Worm (Caenorhabditis elegans): Measurements from ENCODE around the gene ced-5.

Gene ced-5

DNA sequence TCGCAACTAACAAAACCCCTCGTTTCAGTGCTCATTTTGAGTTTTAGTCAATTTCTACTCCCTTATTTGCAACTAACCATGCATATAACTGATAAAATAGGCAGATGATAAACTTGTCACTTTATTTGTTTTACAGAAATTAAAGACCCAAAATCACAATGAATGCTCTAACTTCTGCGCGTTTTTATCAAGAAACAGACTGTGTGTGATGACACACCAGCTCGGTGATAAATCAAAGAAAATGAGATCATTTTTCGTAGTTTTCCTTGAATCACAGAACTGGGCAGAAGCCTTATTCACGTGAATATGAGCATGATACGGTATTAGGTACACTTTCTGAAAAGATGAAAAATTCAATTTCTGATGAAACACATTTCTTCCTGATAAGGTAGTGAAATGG, 20.8 kb upstream of the ced-5 start (continued):
- TF ChIP-seq zag-1 (tag; optimal IDR thresholded peaks at IDR 0.05) (no peak), ceh-32 (tag; optimal IDR thresholded peaks at IDR 0.05; ENCODE audit: poor library complexity) (no peak), nhr-48 (tag; optimal IDR thresholded peaks at IDR 0.05) (peak; percentile 80), dmd-9 (GFP tag; IDR thresholded peaks at IDR 0.05) (no peak), madf-5 (GFP tag; IDR thresholded peaks at IDR 0.05) (no peak), mes-2 (tag; optimal IDR thresholded peaks at IDR 0.05; ENCODE audit: poor library complexity, severe bottlenecking) (no peak), lir-3 (tag; optimal IDR thresholded peaks at IDR 0.05) (no peak), tag-97 (GFP tag; IDR thresholded peaks at IDR 0.05) (no peak), D1046.2 (GFP tag; IDR thresholded peaks at IDR 0.05) (no peak), gei-8 (GFP tag; optimal IDR thresholded peaks at IDR 0.05) (no peak), egl-43 (GFP tag; IDR thresholded peaks at IDR 0.05) (no peak)

DNA sequence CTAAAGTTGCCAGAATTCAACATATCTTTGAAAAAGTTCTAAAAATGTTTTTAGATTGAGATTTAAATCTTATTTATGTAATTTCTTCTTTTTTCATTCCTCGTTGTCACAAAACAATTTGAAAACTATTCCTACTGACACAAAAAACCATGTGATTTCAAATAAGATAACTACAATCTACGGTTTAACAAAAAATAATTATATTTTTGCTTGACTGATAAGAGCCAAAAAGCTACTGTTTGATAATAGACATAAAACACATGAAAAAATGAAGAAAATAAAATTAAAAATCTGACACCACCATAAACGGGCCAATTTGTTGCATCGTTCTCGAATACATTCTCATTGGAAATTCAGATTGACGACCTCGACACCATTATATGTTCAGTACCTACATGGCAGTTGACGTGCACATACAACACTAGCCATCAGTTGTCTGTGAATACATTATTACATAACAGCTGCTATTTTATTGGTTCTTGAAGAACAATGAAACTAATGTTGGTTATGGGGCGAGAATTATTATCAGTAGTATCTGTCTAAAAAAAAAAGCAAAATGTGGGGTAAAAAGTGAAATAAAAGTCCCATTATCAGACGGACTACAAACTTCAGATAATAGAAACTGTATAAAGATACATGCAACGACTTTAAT, 19.8 kb upstream of the ced-5 start, which contains the start of gene ugt-43:
Gene ugt-43, plus strand, starts transcription at position 602 of the 652 bp plus-strand sequence.
- TF ChIP-seq daf-16 (GFP tag; optimal IDR thresholded peaks at IDR 0.05) = no peak
- TF ChIP-seq daf-16 (tag; optimal IDR thresholded peaks at IDR 0.05) = peak; percentile 33
- TF ChIP-seq zag-1 (tag; optimal IDR thresholded peaks at IDR 0.05) = no peak
- peak in 1 of 2 experiments; percentile 16 for TF ChIP-seq unc-62 (GFP tag; optimal IDR thresholded peaks at IDR 0.05 in 1 of 2)
- no peak for TF ChIP-seq unc-62 (tag; optimal IDR thresholded peaks at IDR 0.05)
- no peak for TF ChIP-seq F26F4.8 (GFP tag; conservative IDR thresholded peaks at IDR 0.05)
- no peak for TF ChIP-seq duxl-1 (tag; optimal IDR thresholded peaks at IDR 0.05; ENCODE audit: poor library complexity)
- no peak for TF ChIP-seq nhr-42 (GFP tag; IDR thresholded peaks at IDR 0.05)
- TF ChIP-seq mdt-29 (GFP tag; IDR thresholded peaks at IDR 0.05) = no peak
- TF ChIP-seq egl-43 (GFP tag; IDR thresholded peaks at IDR 0.05) = no peak
- TF ChIP-seq mes-2 (tag; optimal IDR thresholded peaks at IDR 0.05; ENCODE audit: poor library complexity, severe bottlenecking) = no peak
- TF ChIP-seq cey-2 (tag; optimal IDR thresholded peaks at IDR 0.05; ENCODE audit: borderline replicate concordance, insufficient read depth) = no peak
- no peak for TF ChIP-seq lsy-2 (tag; optimal IDR thresholded peaks at IDR 0.05)
- TF ChIP-seq Y5F2A.4 (GFP tag; optimal IDR thresholded peaks at IDR 0.05) = no peak
- TF ChIP-seq ZK546.5 (tag; optimal IDR thresholded peaks at IDR 0.05) = no peak
- no peak for TF ChIP-seq D1046.2 (GFP tag; IDR thresholded peaks at IDR 0.05)
- TF ChIP-seq spr-1 (tag; optimal IDR thresholded peaks at IDR 0.05) = no peak
- TF ChIP-seq nhr-111 (GFP tag; optimal IDR thresholded peaks at IDR 0.05) = no peak
- TF ChIP-seq lin-38 (GFP tag; IDR thresholded peaks at IDR 0.05) = no peak
- TF ChIP-seq dve-1 (tag; optimal IDR thresholded peaks at IDR 0.05; ENCODE audit: insufficient read depth) = peak; percentile 47
- no peak for TF ChIP-seq nhr-10 (tag; optimal IDR thresholded peaks at IDR 0.05)
- no peak for TF ChIP-seq jun-1 (tag; optimal IDR thresholded peaks at IDR 0.05)
- no peak for TF ChIP-seq madf-9 (GFP tag; conservative IDR thresholded peaks at IDR 0.05)
- TF ChIP-seq ces-1 (GFP tag; optimal IDR thresholded peaks at IDR 0.05) = no peak
- TF ChIP-seq T26A8.4 (GFP tag; IDR thresholded peaks at IDR 0.05) = no peak
- TF ChIP-seq aly-2 (tag; optimal IDR thresholded peaks at IDR 0.05) = no peak
- 0 out of 2 replicates have a peak, but pooled peaks have one; percentile 13 for TF ChIP-seq dmd-6 (GFP tag; IDR thresholded peaks at IDR 0.05)
- TF ChIP-seq nhr-28 (tag; optimal IDR thresholded peaks at IDR 0.05) = peak; percentile 20
- no peak for TF ChIP-seq rbr-2 (tag; optimal IDR thresholded peaks at IDR 0.05)
- no peak for TF ChIP-seq ceh-32 (tag; optimal IDR thresholded peaks at IDR 0.05; ENCODE audit: poor library complexity)
- TF ChIP-seq ztf-7 (tag; optimal IDR thresholded peaks at IDR 0.05) = no peak
- no peak for TF ChIP-seq lir-3 (tag; optimal IDR thresholded peaks at IDR 0.05)
- TF ChIP-seq snpc-4 (tag; optimal IDR thresholded peaks at IDR 0.05) = no peak
- no peak for TF ChIP-seq zfp-3 (GFP tag; conservative IDR thresholded peaks at IDR 0.05)
- no peak for TF ChIP-seq F37D6.2 (tag; optimal IDR thresholded peaks at IDR 0.05)
- TF ChIP-seq mxl-2 (GFP tag; conservative IDR thresholded peaks at IDR 0.05) = no peak
- TF ChIP-seq aha-1 (tag) = no peak

All from whole organism, L4 larva.